Fruit fly (Drosophila melanogaster) whole organism, wandering third instar larva: ENCODE measurements around the gene Cds.

ENCODE experiments used
- Abd-B ChIP-seq: fragments of >200 bp; optimal IDR thresholded peaks from 2 replicates; lab custom pipeline; 2017; ENCODE audit warnings: missing biosample characterization, missing genetic modification characterization
- Dfd ChIP-seq: fragments of >200 bp; optimal IDR thresholded peaks from 2 replicates; lab custom pipeline; 2017; ENCODE audit warnings: missing biosample characterization, missing genetic modification characterization
- GATAd ChIP-seq: sonication (Bioruptor generic); optimal IDR thresholded peaks from 2 replicates; lab custom pipeline; 2016; ENCODE audit warnings: missing biosample characterization, missing genetic modification characterization
- Hr83 ChIP-seq: fragments of 200-300 bp; sonication (Bioruptor generic); optimal IDR thresholded peaks from 2 replicates; lab custom pipeline; 2016; ENCODE audit warnings: missing biosample characterization, mild to moderate bottlenecking, missing genetic modification characterization, moderate library complexity; ENCODE audit not compliant: poor library complexity, severe bottlenecking
- Mio ChIP-seq: sonication (Bioruptor generic); optimal IDR thresholded peaks from 2 replicates; lab custom pipeline; 2016; ENCODE audit warnings: missing biosample characterization, missing genetic modification characterization
- Myc ChIP-seq: fragments of >200 bp; optimal IDR thresholded peaks from 2 replicates; lab custom pipeline; 2017
- OdsH ChIP-seq: fragments of 200-800 bp; sonication (Bioruptor generic); optimal IDR thresholded peaks from 2 replicates; lab custom pipeline; 2016; ENCODE audit warnings: missing biosample characterization, mild to moderate bottlenecking, missing genetic modification characterization
- dl ChIP-seq, 2 experiments: fragments of 175-275, 200-275 bp in 1 of 2; fragments of 200-275 bp in 1 of 2; sonication (Bioruptor generic); optimal IDR thresholded peaks; lab custom pipeline; 2018; ENCODE audit warnings: mild to moderate bottlenecking in 2 of 2, missing biosample characterization in 2 of 2, missing genetic modification characterization in 2 of 2, moderate library complexity in 2 of 2; ENCODE audit not compliant: partially characterized antibody in 2 of 2, insufficient read depth in 1 of 2
- foxo ChIP-seq, 2 experiments: fragments of 200-800 bp; sonication (Bioruptor generic); optimal IDR thresholded peaks; 2 replicates in 1 of 2; 3 replicates in 1 of 2; lab custom pipeline; 2016 to 2017; ENCODE audit warnings: missing biosample characterization in 2 of 2, missing genetic modification characterization in 2 of 2
- psq ChIP-seq: fragments of 200-800 bp; sonication (Bioruptor generic); optimal IDR thresholded peaks from 3 replicates; lab custom pipeline; 2017; ENCODE audit warnings: missing biosample characterization, mild to moderate bottlenecking, missing genetic modification characterization, moderate library complexity
- rgr ChIP-seq: fragments of 200-800 bp; sonication (Bioruptor generic); optimal IDR thresholded peaks from 3 replicates; lab custom pipeline; 2016; ENCODE audit warnings: missing biosample characterization, mild to moderate bottlenecking, missing genetic modification characterization
- sage ChIP-seq: fragments of 200-800 bp; sonication (Bioruptor generic); optimal IDR thresholded peaks from 2 replicates; lab custom pipeline; 2016; ENCODE audit warnings: missing biosample characterization, mild to moderate bottlenecking, missing genetic modification characterization

DNA sequence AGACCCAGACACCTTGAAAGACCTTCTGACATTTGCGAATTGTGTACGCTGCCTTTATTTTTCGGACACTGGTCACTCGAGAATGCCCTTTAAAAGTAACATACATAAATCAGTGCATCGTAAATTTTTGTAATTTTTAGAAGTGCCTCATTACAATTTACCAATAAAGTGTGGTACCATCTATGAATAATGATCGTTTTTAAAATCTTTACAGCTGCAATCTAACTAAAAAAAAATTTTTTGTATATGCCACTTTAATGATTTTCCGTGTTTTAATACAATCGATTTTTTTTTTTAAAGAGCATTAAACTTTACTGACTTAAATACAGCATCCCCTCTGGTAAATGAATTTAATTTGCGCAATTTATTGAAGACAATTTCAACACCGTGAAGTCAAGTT, 29.5 kb downstream of the Cds start:
- TF ChIP-seq psq (peak; percentile 52), Mio (GFP tag; lab: Kevin White, UChicago) (no peak), dl (GFP tag; optimal IDR thresholded peaks at IDR 0.05; lab: Kevin White, UChicago; ENCODE audit: insufficient read depth in 1 of 2, partially characterized antibody in 2 of 2) (no peak), foxo (GFP tag; optimal IDR thresholded peaks at IDR 0.05; lab: Kevin White, UChicago) (peak in 1 of 2 experiments; percentile 67), GATAd (GFP tag; lab: Kevin White, UChicago) (no peak), Myc (lab: Kevin White, UChicago) (no peak), Hr83 (no peak), Dfd (GFP tag; lab: Kevin White, UChicago) (no peak), sage (GFP tag; lab: Kevin White, UChicago) (peak; percentile 51), OdsH (GFP tag; lab: Kevin White, UChicago) (peak; percentile 72), rgr (GFP tag; lab: Kevin White, UChicago) (peak; percentile 71), Abd-B (GFP tag; lab: Kevin White, UChicago) (no peak)
